Worm (Caenorhabditis elegans) whole organism, L3 larva: ENCODE measurements around the gene srg-34.

Source experiments
- ama-1 ChIP-seq: fragments of 150-350 bp; optimal IDR thresholded peaks from 2 replicates; lab custom pipeline; 2018
- elt-3 ChIP-seq, 3 experiments: fragments of 150-350 bp in 1 of 3; sonication (generic microtip) in 2 of 3; optimal IDR thresholded peaks; 2 replicates in 2 of 3; 4 replicates in 1 of 3; lab custom pipeline; 2014 to 2017; ENCODE audit warnings: missing biosample characterization in 3 of 3, missing genetic modification characterization in 3 of 3
- nhr-23 ChIP-seq: fragments of 150-350 bp; optimal IDR thresholded peaks from 2 replicates; lab custom pipeline; 2014; ENCODE audit warnings: missing biosample characterization, missing genetic modification reagents, missing genetic modification characterization
- nhr-28 ChIP-seq: fragments of 150-350 bp; optimal IDR thresholded peaks from 2 replicates; lab custom pipeline; 2014; ENCODE audit warnings: missing biosample characterization, missing genetic modification characterization
- pqm-1 ChIP-seq: fragments of 150-350 bp; optimal IDR thresholded peaks from 2 replicates; lab custom pipeline; 2017; ENCODE audit warnings: missing biosample characterization, missing genetic modification characterization, inconsistent platforms
- sea-2 ChIP-seq: fragments of 150-350 bp; sonication (generic microtip); optimal IDR thresholded peaks from 4 replicates; lab custom pipeline; 2014; ENCODE audit warnings: missing biosample characterization, missing genetic modification reagents, missing genetic modification characterization
- unc-39 ChIP-seq: sonication (generic microtip); optimal IDR thresholded peaks from 4 replicates; lab custom pipeline; 2017; ENCODE audit warnings: missing biosample characterization, missing genetic modification characterization
- unc-62 ChIP-seq: fragments of 150-350 bp; sonication (generic microtip); optimal IDR thresholded peaks from 4 replicates; lab custom pipeline; 2014; ENCODE audit warnings: missing biosample characterization, missing genetic modification reagents, missing genetic modification characterization
- ztf-11 ChIP-seq: fragments of 150-350 bp; optimal IDR thresholded peaks from 2 replicates; lab custom pipeline; 2014; ENCODE audit warnings: missing biosample characterization, missing genetic modification characterization

- no peak for TF ChIP-seq pqm-1 (tag; lab: Kevin White, UChicago)
- TF ChIP-seq ztf-11 (tag; lab: Kevin White, UChicago): no peak
- no peak for TF ChIP-seq unc-62
- no peak for TF ChIP-seq ama-1 (lab: Kevin White, UChicago)
- TF ChIP-seq unc-39 (tag; lab: Kevin White, UChicago): no peak
- TF ChIP-seq nhr-28 (tag; lab: Kevin White, UChicago): no peak
- TF ChIP-seq nhr-23 (tag; lab: Kevin White, UChicago): peak; percentile 28
- TF ChIP-seq elt-3 (tag; optimal IDR thresholded peaks at IDR 0.05; lab: Kevin White, UChicago): no peak
- TF ChIP-seq sea-2 (GFP tag; lab: Kevin White, UChicago): no peak
These were observed 4.8 kb upstream of the srg-34 start for ce11 chrV:18569445-18569844.
